Worm (Caenorhabditis elegans): ENCODE data around the gene F59A1.6.

The F59A1.6 gene

ce11 chrV:17707022-17707421 lies 22.1 kb downstream of the F59A1.6 start, which contains the start of gene srh-31:
srh-31 (plus strand) TSS chrV:17707322.
- no peak for TF ChIP-seq nhr-120 (GFP tag; IDR thresholded peaks at IDR 0.05)
- no peak for TF ChIP-seq F49E8.2 (tag; optimal IDR thresholded peaks at IDR 0.05; ENCODE audit: insufficient read depth)
- no peak for TF ChIP-seq nhr-80 (tag; optimal IDR thresholded peaks at IDR 0.05)
- no peak for TF ChIP-seq Y67H2A.10 (GFP tag; conservative IDR thresholded peaks at IDR 0.05)
- TF ChIP-seq egl-18 (GFP tag; IDR thresholded peaks at IDR 0.05): no peak
- TF ChIP-seq Y53F4B.3 (GFP tag; IDR thresholded peaks at IDR 0.05): no peak
- TF ChIP-seq F22D6.2 (tag; optimal IDR thresholded peaks at IDR 0.05): no peak
- no peak for TF ChIP-seq ceh-79 (tag; optimal IDR thresholded peaks at IDR 0.05)
- no peak for TF ChIP-seq snpc-1.3 (tag; optimal IDR thresholded peaks at IDR 0.05; ENCODE audit: insufficient read depth)
- no peak for TF ChIP-seq snpc-3.4 (tag; optimal IDR thresholded peaks at IDR 0.05)
- no peak for TF ChIP-seq egl-44 (GFP tag; IDR thresholded peaks at IDR 0.05)
- no peak for TF ChIP-seq lin-40 (tag; optimal IDR thresholded peaks at IDR 0.05)
- no peak for TF ChIP-seq ztf-3 (GFP tag; optimal IDR thresholded peaks at IDR 0.05)
- TF ChIP-seq madf-3 (GFP tag; IDR thresholded peaks at IDR 0.05): no peak
- TF ChIP-seq die-1 (tag; optimal IDR thresholded peaks at IDR 0.05): no peak
- no peak for TF ChIP-seq hmg-1.2 (GFP tag; IDR thresholded peaks at IDR 0.05)
- no peak for TF ChIP-seq nhr-179 (tag; optimal IDR thresholded peaks at IDR 0.05)
- TF ChIP-seq hlh-12 (tag; optimal IDR thresholded peaks at IDR 0.05): no peak
- TF ChIP-seq dpl-1 (GFP tag; optimal IDR thresholded peaks at IDR 0.05): no peak

- TF ChIP-seq zfh-2 (GFP tag; conservative IDR thresholded peaks at IDR 0.05) (peak; percentile 68), K12H6.12 (tag; optimal IDR thresholded peaks at IDR 0.05) (no peak), nhr-120 (GFP tag; IDR thresholded peaks at IDR 0.05) (0 out of 2 replicates have a peak, but pooled peaks have one; percentile 44)
Observed at ce11 chrV:17712349-17712748, 27.4 kb downstream of the F59A1.6 start.

DNA sequence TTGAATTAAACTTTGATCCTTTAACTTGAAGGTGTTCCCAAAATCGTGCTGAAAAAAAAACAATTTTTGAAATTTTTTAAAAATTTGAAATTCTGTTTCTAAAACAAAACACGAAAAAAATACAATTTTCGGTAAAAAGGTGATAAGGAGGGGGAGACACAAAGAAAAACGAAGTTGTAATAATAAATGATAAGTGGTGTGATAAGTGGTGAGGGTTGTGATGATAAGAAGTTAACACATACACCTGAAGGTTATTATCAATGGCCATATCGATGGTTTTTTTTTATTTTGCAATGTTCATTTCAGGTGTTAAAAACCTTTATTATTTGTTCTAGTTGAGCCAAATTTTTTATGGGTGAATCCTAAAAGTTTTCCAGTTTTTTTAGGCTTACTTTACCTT lies 29.4 kb downstream of the F59A1.6 start, which contains the start of gene twk-33:
twk-33 (minus strand) TSS at position 48 of the 400 bp plus-strand sequence.
- TF ChIP-seq lin-35 (GFP tag; optimal IDR thresholded peaks at IDR 0.05): no peak
- TF ChIP-seq nhr-80 (tag; optimal IDR thresholded peaks at IDR 0.05): peak; percentile 76

DNA sequence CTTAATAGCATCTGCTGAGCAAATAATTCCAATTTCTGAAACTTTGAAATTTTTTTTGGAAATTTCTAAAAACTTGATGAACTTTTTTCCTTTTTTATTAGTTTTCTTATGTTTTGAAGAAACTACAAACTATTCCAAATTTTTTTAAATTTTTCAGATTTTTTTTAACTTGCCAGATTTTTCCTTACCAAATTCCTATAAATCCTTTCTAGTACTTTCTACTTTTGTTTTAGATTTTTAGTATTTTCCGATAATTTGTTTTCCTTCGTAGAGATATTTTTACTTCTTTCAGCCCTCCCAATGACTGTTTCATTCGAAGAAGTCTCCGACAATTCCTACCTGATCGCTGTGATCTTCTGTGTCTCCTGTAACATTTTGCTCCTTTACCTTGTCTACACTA lies 33.7 kb downstream of the F59A1.6 start, which contains the start of gene str-77:
str-77 (plus strand) TSS at position 301 of the 400 bp plus-strand sequence.
- TF ChIP-seq sea-2 (GFP tag; IDR thresholded peaks at IDR 0.05) (no peak), ets-4 (GFP tag; optimal IDR thresholded peaks at IDR 0.05) (no peak), ztf-6 (GFP tag; IDR thresholded peaks at IDR 0.05) (no peak), ztf-26 (tag; optimal IDR thresholded peaks at IDR 0.05) (no peak), xnd-1 (tag; optimal IDR thresholded peaks at IDR 0.05) (no peak), let-607 (tag; optimal IDR thresholded peaks at IDR 0.05) (no peak), K11D2.4 (GFP tag; IDR thresholded peaks at IDR 0.05) (no peak), snpc-3.4 (tag; optimal IDR thresholded peaks at IDR 0.05) (no peak), nhr-179 (tag; optimal IDR thresholded peaks at IDR 0.05) (no peak)

- TF ChIP-seq aptf-2 (GFP tag; conservative IDR thresholded peaks at IDR 0.05) (no peak), ztf-26 (tag; optimal IDR thresholded peaks at IDR 0.05) (peak; percentile 15), nfyb-1 (GFP tag; IDR thresholded peaks at IDR 0.05) (0 out of 2 replicates have a peak, but pooled peaks have one; percentile 53), hrde-1 (tag; optimal IDR thresholded peaks at IDR 0.05; ENCODE audit: borderline replicate concordance) (no peak), dox-1 (GFP tag; IDR thresholded peaks at IDR 0.05) (peak; percentile 56; the same call in 1 of the 2 replicates), hlh-12 (tag; optimal IDR thresholded peaks at IDR 0.05) (no peak), atf-7 (tag; optimal IDR thresholded peaks at IDR 0.05) (peak; percentile 83), F49E8.2 (tag; optimal IDR thresholded peaks at IDR 0.05; ENCODE audit: insufficient read depth) (no peak), tbx-9 (tag; optimal IDR thresholded peaks at IDR 0.05; ENCODE audit: borderline replicate concordance) (no peak), madf-10 (tag; optimal IDR thresholded peaks at IDR 0.05) (peak; percentile 20), K11D2.4 (GFP tag; IDR thresholded peaks at IDR 0.05) (peak; percentile 49; the same call in 1 of the 2 replicates), snpc-4 (GFP tag; optimal IDR thresholded peaks at IDR 0.05) (no peak), snpc-4 (tag; optimal IDR thresholded peaks at IDR 0.05) (peak in 2 of 4 experiments; percentile 25 to 72), Y95B8A.8 (GFP tag; IDR thresholded peaks at IDR 0.05) (peak; percentile 72; the same call in 1 of the 2 replicates), F23B12.7 (tag; optimal IDR thresholded peaks at IDR 0.05; ENCODE audit: insufficient read depth) (no peak), nhr-120 (GFP tag; IDR thresholded peaks at IDR 0.05) (no peak), unc-62 (GFP tag; optimal IDR thresholded peaks at IDR 0.05) (peak; percentile 67)
Observed at ce11 chrV:17721709-17722108, 36.8 kb downstream of the F59A1.6 start.
